Worm (Caenorhabditis elegans) whole organism, L4/young adult: ENCODE data around the gene ZK930.4.

Source experiments
- W03F9.2 ChIP-seq: fragments of 150-350 bp; optimal IDR thresholded peaks from 2 replicates; lab custom pipeline; 2014; ENCODE audit warnings: missing biosample characterization, missing genetic modification characterization
- dao-5 ChIP-seq: sonication (generic microtip); optimal IDR thresholded peaks from 2 replicates; lab custom pipeline; 2016; ENCODE audit warnings: missing genotype, missing genetic modification characterization, moderate library complexity, missing compliant biosample characterization
- him-1 ChIP-seq: sonication (generic microtip); optimal IDR thresholded peaks from 2 replicates; lab custom pipeline; 2016; ENCODE audit warnings: missing genotype, missing genetic modification reagents, missing genetic modification characterization, missing compliant biosample characterization

- no peak for TF ChIP-seq W03F9.2 (tag; lab: Kevin White, UChicago)
- TF ChIP-seq him-1 = no peak
- no peak for TF ChIP-seq dao-5
These were observed 25.6 kb upstream of the ZK930.4 start for ce11 chrII:11880456-11881353.
